Fruit fly (Drosophila melanogaster): ENCODE results near the gene pira.

pira gene

DNA sequence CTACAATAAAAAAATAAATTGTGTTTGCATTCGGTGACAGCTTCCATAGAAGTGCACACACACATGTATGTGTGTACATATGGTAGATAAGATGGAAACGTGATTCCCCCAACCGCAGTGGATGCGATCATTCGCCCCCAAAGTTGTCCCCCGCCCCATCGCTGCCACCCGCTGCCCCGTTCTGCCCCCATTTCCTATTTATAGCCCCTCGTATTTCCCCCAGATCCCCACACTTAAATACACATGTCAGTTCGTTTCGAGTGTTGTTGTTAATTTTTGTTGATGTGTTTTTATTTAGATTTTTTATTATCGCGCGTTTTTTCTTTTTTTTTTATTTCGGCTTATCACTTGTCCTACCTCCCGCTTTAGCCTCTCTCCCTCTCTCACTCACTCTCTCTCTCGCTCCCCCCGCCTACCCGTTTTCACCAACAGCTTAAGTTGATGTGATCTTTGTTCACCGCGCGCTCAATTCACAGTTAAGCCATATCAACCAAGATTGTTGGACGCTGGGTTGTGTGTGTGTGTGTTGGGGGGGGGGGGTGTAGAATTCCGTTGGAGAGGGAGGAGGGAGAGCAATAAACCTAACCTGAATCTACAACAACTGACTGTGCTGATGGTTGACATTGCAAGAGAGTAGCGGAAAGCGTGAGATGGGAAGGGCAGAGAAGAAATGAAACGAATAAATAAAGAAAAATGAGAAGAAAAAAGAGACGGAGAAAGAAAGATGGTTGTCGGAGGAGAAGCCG lies 9.6 kb downstream of the pira start (continued):
- no peak for TF ChIP-seq CG10565 (GFP tag; optimal IDR thresholded peaks at IDR 0.05)
- no peak for TF ChIP-seq Hr39 (optimal IDR thresholded peaks at IDR 0.05)
- peak; percentile 7 for TF ChIP-seq lab (GFP tag; optimal IDR thresholded peaks at IDR 0.05)
- TF ChIP-seq CG8359 (GFP tag; optimal IDR thresholded peaks at IDR 0.05; ENCODE audit: borderline replicate concordance) = no peak
- TF ChIP-seq lov (optimal IDR thresholded peaks at IDR 0.05) = no peak
- no peak for TF ChIP-seq lov (GFP tag; IDR thresholded peaks at IDR 0.05)
- no peak for TF ChIP-seq CG1529 (GFP tag; optimal IDR thresholded peaks at IDR 0.05)
- TF ChIP-seq Myb (GFP tag; optimal IDR thresholded peaks at IDR 0.05) = no peak
- no peak for TF ChIP-seq CG9727 (GFP tag; optimal IDR thresholded peaks at IDR 0.05)
- TF ChIP-seq Atf-2 (GFP tag; optimal IDR thresholded peaks at IDR 0.05) = no peak
- TF ChIP-seq CG3407 (GFP tag; optimal IDR thresholded peaks at IDR 0.05) = no peak
- TF ChIP-seq D19A (tag; optimal IDR thresholded peaks at IDR 0.05) = no peak
- TF ChIP-seq sr (GFP tag; IDR thresholded peaks at IDR 0.05) = peak; percentile 59; the same call in 1 of the 3 replicates
- peak; percentile 55; the same call in 1 of the 2 replicates for TF ChIP-seq Awh (GFP tag; IDR thresholded peaks at IDR 0.05)
- TF ChIP-seq CG42726 (GFP tag; IDR thresholded peaks at IDR 0.05; ENCODE audit: partially characterized antibody) = peak; percentile 22; the same call in 1 of the 2 replicates
- TF ChIP-seq TFAM (GFP tag; optimal IDR thresholded peaks at IDR 0.05) = no peak
- no peak for TF ChIP-seq CG8281 (tag; optimal IDR thresholded peaks at IDR 0.05)
- TF ChIP-seq NfI (GFP tag; optimal IDR thresholded peaks at IDR 0.05) = no peak
- no peak for TF ChIP-seq CG7786 (GFP tag; optimal IDR thresholded peaks at IDR 0.05)
- no peak for TF ChIP-seq crc (GFP tag; optimal IDR thresholded peaks at IDR 0.05)
- TF ChIP-seq maf-S (GFP tag; optimal IDR thresholded peaks at IDR 0.05) = no peak
- no peak for TF ChIP-seq Dad (GFP tag; optimal IDR thresholded peaks at IDR 0.05)
- TF ChIP-seq CG6175 (GFP tag; IDR thresholded peaks at IDR 0.05) = peak; percentile 43; the same call in 1 of the 3 replicates
- no peak for TF ChIP-seq trh (GFP tag; optimal IDR thresholded peaks at IDR 0.05)
- TF ChIP-seq pan (optimal IDR thresholded peaks at IDR 0.05) = no peak
- TF ChIP-seq pan (GFP tag; optimal IDR thresholded peaks at IDR 0.05 in 1 of 2, IDR thresholded peaks at IDR 0.05 in 1 of 2) = peak in 1 of 2 experiments; percentile 6
- no peak for TF ChIP-seq hb (GFP tag; IDR thresholded peaks at IDR 0.05; ENCODE audit: partially characterized antibody)
- TF ChIP-seq Sry-δ (GFP tag; optimal IDR thresholded peaks at IDR 0.05) = no peak
- TF ChIP-seq Sry-β (GFP tag; optimal IDR thresholded peaks at IDR 0.05) = no peak
- TF ChIP-seq her (GFP tag; optimal IDR thresholded peaks at IDR 0.05) = no peak
- TF ChIP-seq bigmax (GFP tag; optimal IDR thresholded peaks at IDR 0.05) = peak; percentile 86
- no peak for TF ChIP-seq pfk (GFP tag; optimal IDR thresholded peaks at IDR 0.05)
- TF ChIP-seq NC2β (GFP tag; optimal IDR thresholded peaks at IDR 0.05) = no peak
- TF ChIP-seq CG6854 (GFP tag; optimal IDR thresholded peaks at IDR 0.05) = no peak
- 0 out of 3 replicates have a peak, but pooled peaks have one; percentile 50 for TF ChIP-seq CG2199 (GFP tag; IDR thresholded peaks at IDR 0.05)
- TF ChIP-seq Dll (GFP tag; IDR thresholded peaks at IDR 0.05; ENCODE audit: partially characterized antibody) = no peak
- TF ChIP-seq NC2α (GFP tag; optimal IDR thresholded peaks at IDR 0.05) = no peak
- no peak for TF ChIP-seq repo (GFP tag; optimal IDR thresholded peaks at IDR 0.05)
- no peak for TF ChIP-seq mld (GFP tag; IDR thresholded peaks at IDR 0.05; ENCODE audit: partially characterized antibody)
- no peak for TF ChIP-seq bowl (GFP tag; IDR thresholded peaks at IDR 0.05)
- no peak for TF ChIP-seq sna (GFP tag; IDR thresholded peaks at IDR 0.05; ENCODE audit: partially characterized antibody)
- no peak for TF ChIP-seq Tbp (GFP tag; optimal IDR thresholded peaks at IDR 0.05)
- peak; percentile 17 for TF ChIP-seq Lhr (GFP tag; optimal IDR thresholded peaks at IDR 0.05)
- TF ChIP-seq twi (tag; optimal IDR thresholded peaks at IDR 0.05) = peak; percentile 55
- TF ChIP-seq CG5180 (GFP tag; optimal IDR thresholded peaks at IDR 0.05) = peak; percentile 17
- TF ChIP-seq en (GFP tag; optimal IDR thresholded peaks at IDR 0.05) = no peak
- TF ChIP-seq Hr51 (GFP tag; optimal IDR thresholded peaks at IDR 0.05) = no peak
- no peak for TF ChIP-seq al (GFP tag; IDR thresholded peaks at IDR 0.05)
- no peak for TF ChIP-seq CG3163 (GFP tag; optimal IDR thresholded peaks at IDR 0.05)
- no peak for TF ChIP-seq CG11695 (GFP tag; IDR thresholded peaks at IDR 0.05)

Measured in whole organism, embryonic.